Fruit fly (Drosophila melanogaster) whole organism, wandering third instar larva: ENCODE data around the gene Dcr-1.

Experiments used
- GATAd ChIP-seq: sonication (Bioruptor generic); optimal IDR thresholded peaks from 2 replicates; lab custom pipeline; 2016; ENCODE audit warnings: missing biosample characterization, missing genetic modification characterization
- dl ChIP-seq, 2 experiments: fragments of 175-275, 200-275 bp in 1 of 2; fragments of 200-275 bp in 1 of 2; sonication (Bioruptor generic); optimal IDR thresholded peaks; lab custom pipeline; 2018; ENCODE audit warnings: mild to moderate bottlenecking in 2 of 2, missing biosample characterization in 2 of 2, missing genetic modification characterization in 2 of 2, moderate library complexity in 2 of 2; ENCODE audit not compliant: partially characterized antibody in 2 of 2, insufficient read depth in 1 of 2
- psq ChIP-seq: fragments of 200-800 bp; sonication (Bioruptor generic); optimal IDR thresholded peaks from 3 replicates; lab custom pipeline; 2017; ENCODE audit warnings: missing biosample characterization, mild to moderate bottlenecking, missing genetic modification characterization, moderate library complexity
- sv ChIP-seq: fragments of 200-800 bp; sonication (Bioruptor generic); optimal IDR thresholded peaks from 3 replicates; lab custom pipeline; 2016; ENCODE audit warnings: missing biosample characterization, missing genetic modification characterization
- woc ChIP-seq: sonication (Bioruptor generic); optimal IDR thresholded peaks from 2 replicates; lab custom pipeline; 2016; ENCODE audit warnings: missing biosample characterization, mild to moderate bottlenecking, missing genetic modification characterization

- TF ChIP-seq sv (GFP tag; lab: Kevin White, UChicago) (no peak), dl (GFP tag; optimal IDR thresholded peaks at IDR 0.05; lab: Kevin White, UChicago; ENCODE audit: insufficient read depth in 1 of 2, partially characterized antibody in 2 of 2) (no peak), psq (GFP tag; lab: Kevin White, UChicago) (no peak), woc (GFP tag; lab: Kevin White, UChicago) (no peak), GATAd (GFP tag; lab: Kevin White, UChicago) (no peak)
These were observed 35.6 kb upstream of the Dcr-1 start for dm6 chr3R:22776457-22776856.
